Worm (Caenorhabditis elegans) whole organism, L4/young adult: Measurements from ENCODE around the gene T19D7.7.

Experiments
- W03F9.2 ChIP-seq: fragments of 150-350 bp; optimal IDR thresholded peaks from 2 replicates; lab custom pipeline; 2014; ENCODE audit warnings: missing biosample characterization, missing genetic modification characterization
- dao-5 ChIP-seq: sonication (generic microtip); optimal IDR thresholded peaks from 2 replicates; lab custom pipeline; 2016; ENCODE audit warnings: missing genotype, missing genetic modification characterization, moderate library complexity, missing compliant biosample characterization
- him-1 ChIP-seq: sonication (generic microtip); optimal IDR thresholded peaks from 2 replicates; lab custom pipeline; 2016; ENCODE audit warnings: missing genotype, missing genetic modification reagents, missing genetic modification characterization, missing compliant biosample characterization

ce11 chrX:688602-689001, 7.8 kb upstream of the T19D7.7 start:
- TF ChIP-seq W03F9.2 (tag; lab: Kevin White, UChicago) (no peak), dao-5 (tag; lab: Kevin White, UChicago) (no peak), him-1 (tag; lab: Kevin White, UChicago) (no peak)
